Fruit fly (Drosophila melanogaster) whole organism, prepupa: Measurements from ENCODE around the gene Mst98Ca.

Source experiments
- Blimp-1 ChIP-seq: fragments of 200-800 bp; sonication (Bioruptor generic); optimal IDR thresholded peaks from 3 replicates; lab custom pipeline; 2017; ENCODE audit warnings: missing biosample characterization, missing genetic modification characterization, mild to moderate bottlenecking, moderate library complexity, missing genetic modification reagents
- CG10631 ChIP-seq: fragments of 200-800 bp; sonication (Bioruptor generic); optimal IDR thresholded peaks from 2 replicates; lab custom pipeline; 2016; ENCODE audit warnings: missing biosample characterization, missing genetic modification characterization
- CG11762 ChIP-seq: fragments of 200-800 bp; sonication (Bioruptor generic); optimal IDR thresholded peaks from 3 replicates; lab custom pipeline; 2016; ENCODE audit warnings: missing biosample characterization, missing genetic modification characterization; ENCODE audit not compliant: insufficient read depth
- CG11902 ChIP-seq: fragments of 200-800 bp; sonication (Bioruptor generic); optimal IDR thresholded peaks from 3 replicates; lab custom pipeline; 2016; ENCODE audit warnings: missing biosample characterization, missing genetic modification characterization
- CG15336 ChIP-seq: fragments of 200-800 bp; sonication (Bioruptor generic); IDR thresholded peaks from 2 replicates; pipeline ENCODE4 v1.3.6; 2022; ENCODE audit warnings: missing biosample characterization, missing genetic modification characterization
- CG1621 ChIP-seq: fragments of 200-800 bp; sonication (Bioruptor generic); optimal IDR thresholded peaks from 3 replicates; lab custom pipeline; 2018; ENCODE audit warnings: missing biosample characterization, mild to moderate bottlenecking, missing genetic modification characterization
- CG3032 ChIP-seq: fragments of 200-800 bp; optimal IDR thresholded peaks from 2 replicates; lab custom pipeline; 2019; ENCODE audit warnings: missing biosample characterization, mild to moderate bottlenecking, missing genetic modification characterization, moderate library complexity
- CG31627 ChIP-seq: fragments of 200-800 bp; sonication (Bioruptor generic); optimal IDR thresholded peaks from 3 replicates; lab custom pipeline; 2016; ENCODE audit warnings: missing biosample characterization, missing genetic modification characterization
- CG32006 ChIP-seq: fragments of 200-800 bp; sonication (Bioruptor generic); optimal IDR thresholded peaks from 3 replicates; lab custom pipeline; 2017; ENCODE audit warnings: missing biosample characterization, mild to moderate bottlenecking, missing genetic modification characterization
- CG34406 ChIP-seq: fragments of 200-800 bp; sonication (Bioruptor generic); optimal IDR thresholded peaks from 3 replicates; lab custom pipeline; 2016; ENCODE audit warnings: missing biosample characterization, missing genetic modification characterization
- CG3919 ChIP-seq: fragments of 200-800 bp; sonication (Bioruptor generic); optimal IDR thresholded peaks from 3 replicates; lab custom pipeline; 2016; ENCODE audit warnings: missing biosample characterization, missing genetic modification characterization
- CG4318 ChIP-seq: fragments of 200-800 bp; sonication (Bioruptor generic); optimal IDR thresholded peaks from 3 replicates; lab custom pipeline; 2017; ENCODE audit warnings: missing biosample characterization, mild to moderate bottlenecking, missing genetic modification characterization
- CG6163 ChIP-seq: fragments of 200-800 bp; sonication (Bioruptor generic); IDR thresholded peaks from 3 replicates; pipeline ENCODE4 v1.3.6; 2022; ENCODE audit warnings: missing biosample characterization, missing genetic modification characterization
- CG6276 ChIP-seq: fragments of 200-800 bp; sonication (Bioruptor generic); optimal IDR thresholded peaks from 2 replicates; lab custom pipeline; 2017; ENCODE audit warnings: missing biosample characterization, mild to moderate bottlenecking, missing genetic modification characterization
- CG6792 ChIP-seq: fragments of 200-800 bp; sonication (Bioruptor generic); optimal IDR thresholded peaks from 3 replicates; lab custom pipeline; 2016; ENCODE audit warnings: missing biosample characterization, missing genetic modification characterization
- CG6808 ChIP-seq: fragments of 200-800 bp; sonication (Bioruptor generic); optimal IDR thresholded peaks from 3 replicates; lab custom pipeline; 2017; ENCODE audit warnings: missing biosample characterization, missing genetic modification characterization, mild to moderate bottlenecking, moderate library complexity, missing genetic modification reagents
- CG7368 ChIP-seq: fragments of 200-800 bp; sonication (Bioruptor generic); optimal IDR thresholded peaks from 3 replicates; lab custom pipeline; 2016; ENCODE audit warnings: missing biosample characterization, missing genetic modification characterization
- CG8632 ChIP-seq: fragments of 200-800 bp; sonication (Bioruptor generic); optimal IDR thresholded peaks from 3 replicates; lab custom pipeline; 2016; ENCODE audit warnings: missing biosample characterization, missing genetic modification characterization
- CG9139 ChIP-seq: fragments of 200-800 bp; sonication (Bioruptor generic); optimal IDR thresholded peaks from 3 replicates; lab custom pipeline; 2017; ENCODE audit warnings: missing biosample characterization, mild to moderate bottlenecking, missing genetic modification characterization
- Eip75B ChIP-seq: fragments of 200-800 bp; sonication (Bioruptor generic); optimal IDR thresholded peaks from 3 replicates; lab custom pipeline; 2016; ENCODE audit warnings: missing biosample characterization, missing genetic modification characterization
- Eip78C ChIP-seq: fragments of 200-800 bp; sonication (Bioruptor generic); peaks from one replicate; lab custom pipeline; 2016; ENCODE audit warnings: missing biosample characterization, missing genetic modification characterization
- Eip93F ChIP-seq: fragments of 200-800 bp; sonication (Bioruptor generic); optimal IDR thresholded peaks from 2 replicates; lab custom pipeline; 2016; ENCODE audit warnings: missing biosample characterization, mild to moderate bottlenecking, missing genetic modification characterization
- Ets21C ChIP-seq: fragments of 200-800 bp; sonication (Bioruptor generic); optimal IDR thresholded peaks from 3 replicates; lab custom pipeline; 2016; ENCODE audit warnings: missing biosample characterization, missing genetic modification characterization
- Hr38 ChIP-seq: sonication (Bioruptor generic); optimal IDR thresholded peaks from 2 replicates; lab custom pipeline; 2016; ENCODE audit warnings: missing biosample characterization, missing genetic modification characterization
- Hr4 ChIP-seq: fragments of 200-800 bp; sonication (Bioruptor generic); optimal IDR thresholded peaks from 3 replicates; lab custom pipeline; 2016; ENCODE audit warnings: missing biosample characterization, missing genetic modification characterization
- Lpt ChIP-seq: fragments of 200-800 bp; sonication (Bioruptor generic); optimal IDR thresholded peaks from 3 replicates; lab custom pipeline; 2016; ENCODE audit warnings: missing biosample characterization, missing genetic modification characterization
- OdsH ChIP-seq: fragments of 200-800 bp; sonication (Bioruptor generic); optimal IDR thresholded peaks from 3 replicates; lab custom pipeline; 2016; ENCODE audit warnings: missing biosample characterization, missing genetic modification characterization
- Smox ChIP-seq: fragments of 200-800 bp; sonication (Bioruptor generic); optimal IDR thresholded peaks from 3 replicates; lab custom pipeline; 2016; ENCODE audit warnings: missing biosample characterization, missing genetic modification characterization
- Sox102F ChIP-seq: fragments of 200-800 bp; sonication (Bioruptor generic); optimal IDR thresholded peaks from 2 replicates; lab custom pipeline; 2016; ENCODE audit warnings: missing biosample characterization, mild to moderate bottlenecking, missing genetic modification characterization
- Sox14 ChIP-seq: fragments of 200-800 bp; sonication (Bioruptor generic); optimal IDR thresholded peaks from 3 replicates; lab custom pipeline; 2016; ENCODE audit warnings: missing biosample characterization, missing genetic modification characterization
- Sox15 ChIP-seq: fragments of 200-800 bp; sonication (Bioruptor generic); optimal IDR thresholded peaks from 3 replicates; lab custom pipeline; 2016; ENCODE audit warnings: missing biosample characterization, missing genetic modification characterization
- acj6 ChIP-seq: fragments of 200-800 bp; sonication (Bioruptor generic); optimal IDR thresholded peaks from 3 replicates; lab custom pipeline; 2016; ENCODE audit warnings: missing biosample characterization, missing genetic modification characterization
- dac ChIP-seq: fragments of 200-800 bp; sonication (Bioruptor generic); optimal IDR thresholded peaks from 2 replicates; lab custom pipeline; 2017; ENCODE audit warnings: missing biosample characterization, mild to moderate bottlenecking, missing genetic modification characterization
- dsx ChIP-seq: fragments of 200-800 bp; optimal IDR thresholded peaks from 3 replicates; lab custom pipeline; 2019; ENCODE audit warnings: missing biosample characterization, mild to moderate bottlenecking, missing genetic modification characterization, moderate library complexity; ENCODE audit not compliant: poor library complexity, severe bottlenecking
- eg ChIP-seq: fragments of 200-800 bp; sonication (Bioruptor generic); IDR thresholded peaks from 3 replicates; pipeline ENCODE4 v1.3.6; 2022; ENCODE audit warnings: missing biosample characterization, missing genetic modification characterization
- esn ChIP-seq: fragments of 200-800 bp; sonication (Bioruptor generic); optimal IDR thresholded peaks from 2 replicates; lab custom pipeline; 2016; ENCODE audit warnings: missing biosample characterization, mild to moderate bottlenecking, missing genetic modification characterization, moderate library complexity
- fd59A ChIP-seq: fragments of 200-800 bp; sonication (Bioruptor generic); optimal IDR thresholded peaks from 2 replicates; lab custom pipeline; 2017; ENCODE audit warnings: missing biosample characterization, mild to moderate bottlenecking, missing genetic modification characterization, missing genetic modification reagents
- fkh ChIP-seq: fragments of 200-800 bp; sonication (Bioruptor generic); optimal IDR thresholded peaks from 3 replicates; lab custom pipeline; 2017; ENCODE audit warnings: missing biosample characterization, mild to moderate bottlenecking, missing genetic modification characterization, moderate library complexity
- pdm3 ChIP-seq: fragments of 200-800 bp; sonication (Bioruptor generic); optimal IDR thresholded peaks from 3 replicates; lab custom pipeline; 2016; ENCODE audit warnings: missing biosample characterization, missing genetic modification characterization
- salr ChIP-seq, 2 experiments: fragments of 200-800 bp; sonication (Bioruptor generic); optimal IDR thresholded peaks; 3 replicates each; lab custom pipeline; 2016 to 2018; ENCODE audit warnings: missing biosample characterization in 2 of 2, missing genetic modification characterization in 2 of 2, mild to moderate bottlenecking in 1 of 2
- spab ChIP-seq: fragments of 200-800 bp; sonication (Bioruptor generic); optimal IDR thresholded peaks from 2 replicates; lab custom pipeline; 2017; ENCODE audit warnings: missing biosample characterization, mild to moderate bottlenecking, missing genetic modification characterization, missing genetic modification reagents
- svp ChIP-seq: fragments of 200-800 bp; sonication (Bioruptor generic); peaks from one replicate; lab custom pipeline; 2016; ENCODE audit warnings: missing biosample characterization, missing genetic modification characterization
- topi ChIP-seq: fragments of 200-800 bp; sonication (Bioruptor generic); optimal IDR thresholded peaks from 3 replicates; lab custom pipeline; 2016; ENCODE audit warnings: missing biosample characterization, missing genetic modification characterization
- vri ChIP-seq: fragments of 200-800 bp; sonication (Bioruptor generic); optimal IDR thresholded peaks from 3 replicates; lab custom pipeline; 2016; ENCODE audit warnings: missing biosample characterization, mild to moderate bottlenecking, missing genetic modification characterization

Mst98Ca gene

DNA sequence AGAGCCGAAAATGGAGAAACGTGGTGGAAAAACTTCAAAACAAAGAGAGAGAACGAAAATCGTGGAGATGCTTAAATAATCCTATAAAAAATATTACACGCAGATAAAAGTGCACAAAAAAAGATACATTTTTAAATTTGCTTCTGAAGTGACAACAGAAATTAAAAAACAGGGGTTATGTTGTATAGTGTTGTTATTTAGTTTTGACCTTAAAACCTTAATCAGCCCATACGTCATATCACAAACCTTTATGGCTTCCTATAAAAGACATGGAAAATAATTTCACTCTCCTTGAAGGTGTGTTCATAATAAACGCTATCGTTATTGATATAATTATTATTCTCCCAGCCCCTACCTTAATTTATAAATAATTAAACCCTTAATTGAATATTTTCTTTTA, 36.0 kb downstream of the Mst98Ca start (continued):
- TF ChIP-seq CG11762 (no peak), Hr4 (GFP tag; lab: Kevin White, UChicago) (peak; percentile 45), CG8632 (GFP tag; lab: Kevin White, UChicago) (peak; percentile 54), CG6792 (peak; percentile 31), CG10631 (GFP tag; lab: Kevin White, UChicago) (no peak), CG34406 (GFP tag; lab: Kevin White, UChicago) (peak; percentile 47), acj6 (GFP tag; lab: Kevin White, UChicago) (peak; percentile 40), CG9139 (no peak), CG15336 (GFP tag; lab: Robert Waterston, UW) (no peak), Ets21C (GFP tag; lab: Kevin White, UChicago) (no peak), CG4318 (GFP tag; lab: Kevin White, UChicago) (no peak), CG31627 (GFP tag; lab: Kevin White, UChicago) (peak; percentile 24), Lpt (GFP tag; lab: Kevin White, UChicago) (no peak), salr (GFP tag; optimal IDR thresholded peaks at IDR 0.05; lab: Kevin White, UChicago) (no peak), topi (GFP tag; lab: Kevin White, UChicago) (peak; percentile 36), Sox102F (GFP tag; lab: Kevin White, UChicago) (peak; percentile 27), Sox15 (GFP tag; lab: Kevin White, UChicago) (peak; percentile 36)

DNA sequence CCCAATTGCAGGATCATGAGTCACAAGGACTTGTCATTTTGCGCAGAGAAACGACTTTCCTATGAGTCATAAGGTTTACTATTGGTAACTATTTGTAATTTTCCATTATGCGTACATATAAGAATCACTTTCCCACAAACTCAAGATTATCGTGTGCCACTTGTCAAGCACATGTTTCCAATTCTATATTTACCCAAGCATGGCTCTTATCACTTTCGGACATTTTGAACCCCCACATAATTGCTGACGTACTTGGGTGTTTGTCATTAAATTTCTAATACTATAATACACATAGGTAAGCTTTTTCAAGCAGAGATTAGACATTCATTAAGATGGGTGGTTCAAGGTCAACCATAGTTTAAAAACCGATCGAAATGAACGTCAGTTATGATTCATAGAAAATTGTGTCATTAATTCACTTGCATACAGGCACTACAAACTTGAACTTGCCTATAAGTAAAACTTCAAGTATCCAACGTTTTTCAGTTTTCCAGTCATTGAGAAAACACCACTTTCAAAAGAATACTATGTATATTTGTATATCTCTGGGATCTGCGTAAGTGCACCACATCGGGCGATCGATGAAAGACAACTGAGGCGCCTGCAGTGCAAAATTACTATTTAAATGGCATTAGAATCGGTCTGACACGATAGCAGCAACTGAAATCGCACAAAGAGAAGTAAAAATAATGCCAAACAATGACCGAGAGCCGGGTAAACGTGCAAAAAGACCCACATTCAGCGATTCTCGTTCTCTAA, 36.8 kb downstream of the Mst98Ca start:
- TF ChIP-seq svp (GFP tag; lab: Kevin White, UChicago) (peak; percentile 61), fkh (GFP tag; lab: Kevin White, UChicago) (peak; percentile 28), CG9139 (no peak)

DNA sequence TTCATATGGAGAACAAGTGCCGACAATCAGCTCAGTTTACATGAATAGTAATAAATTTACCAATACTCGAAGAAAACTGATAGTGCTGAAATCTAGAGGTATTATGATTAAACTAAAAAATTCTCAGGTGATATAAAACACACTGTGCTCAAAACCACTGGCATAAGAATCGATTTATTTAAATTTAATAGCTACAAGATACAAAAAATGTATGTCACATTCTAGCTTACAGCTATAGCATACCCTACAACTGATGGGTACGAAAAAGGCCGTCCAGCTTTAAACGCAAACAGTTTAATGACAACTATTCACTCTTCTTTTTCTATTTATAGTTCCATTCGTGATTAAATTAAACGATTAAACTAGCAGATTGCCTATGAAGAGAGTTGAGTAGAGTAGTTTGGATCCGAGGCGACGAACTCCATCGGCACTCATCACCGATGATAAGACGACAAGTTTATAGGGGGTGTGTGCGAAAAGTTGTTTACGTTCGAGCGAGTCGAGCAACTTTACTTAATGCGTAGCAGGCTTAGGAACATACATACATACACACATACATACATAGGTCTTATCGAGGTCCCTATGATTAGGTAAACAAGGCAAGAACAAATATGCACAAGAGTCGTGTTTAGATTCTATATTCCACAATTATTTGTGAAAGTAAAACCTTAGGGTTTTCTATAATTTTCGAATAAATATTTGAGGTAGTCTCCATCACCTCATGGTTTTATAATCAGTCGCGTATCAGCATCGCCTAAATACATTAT, 37.8 kb downstream of the Mst98Ca start:
- TF ChIP-seq salr (GFP tag; optimal IDR thresholded peaks at IDR 0.05; lab: Kevin White, UChicago) (peak; percentile 52 to 85), Eip75B (GFP tag; lab: Kevin White, UChicago) (peak; percentile 65), CG1621 (tag; lab: Kevin White, UChicago) (peak; percentile 74), CG3032 (tag; lab: Kevin White, UChicago) (peak; percentile 79), vri (GFP tag; lab: Kevin White, UChicago) (no peak), CG7368 (GFP tag; lab: Kevin White, UChicago) (no peak), Eip78C (GFP tag; lab: Kevin White, UChicago) (peak; percentile 88), CG6808 (GFP tag; lab: Kevin White, UChicago) (peak; percentile 76), CG3919 (peak; percentile 69), CG6276 (GFP tag; lab: Kevin White, UChicago) (peak; percentile 76), Hr4 (GFP tag; lab: Kevin White, UChicago) (peak; percentile 87), Sox15 (GFP tag; lab: Kevin White, UChicago) (peak; percentile 30), Sox102F (GFP tag; lab: Kevin White, UChicago) (no peak), spab (GFP tag; lab: Kevin White, UChicago) (peak; percentile 57), dac (peak; percentile 36), esn (GFP tag; lab: Kevin White, UChicago) (peak; percentile 20), CG6163 (GFP tag; lab: Robert Waterston, UW) (peak; percentile 88), OdsH (GFP tag; lab: Kevin White, UChicago) (peak; percentile 76), dsx (GFP tag; lab: Kevin White, UChicago) (peak; percentile 58), fd59A (GFP tag; lab: Kevin White, UChicago) (peak; percentile 76), topi (GFP tag; lab: Kevin White, UChicago) (peak; percentile 44), pdm3 (peak; percentile 76), eg (GFP tag; lab: Robert Waterston, UW) (peak; percentile 93), CG32006 (GFP tag; lab: Kevin White, UChicago) (peak; percentile 91), Blimp-1 (GFP tag; lab: Kevin White, UChicago) (no peak), CG34406 (GFP tag; lab: Kevin White, UChicago) (peak; percentile 30), CG31627 (GFP tag; lab: Kevin White, UChicago) (peak; percentile 7), CG4318 (GFP tag; lab: Kevin White, UChicago) (peak; percentile 79), Smox (GFP tag; lab: Kevin White, UChicago) (no peak), Sox14 (GFP tag; lab: Kevin White, UChicago) (peak; percentile 80), CG11902 (GFP tag; lab: Kevin White, UChicago) (no peak), Eip93F (GFP tag; lab: Kevin White, UChicago) (no peak), Lpt (GFP tag; lab: Kevin White, UChicago) (peak; percentile 71), Hr38 (GFP tag; lab: Kevin White, UChicago) (no peak)
